Worm (Caenorhabditis elegans) whole organism, young adult: Measurements from ENCODE around the gene F09G8.7.

Experiments used
- B0336.3 ChIP-seq: fragments of 200-800 bp; sonication (Bioruptor generic); IDR thresholded peaks from 2 replicates; pipeline ENCODE4 v1.3.6; 2022; ENCODE audit warnings: missing genetic modification characterization, missing compliant biosample characterization
- lsy-27 ChIP-seq: sonication (generic microtip); optimal IDR thresholded peaks from 2 replicates; lab custom pipeline; 2017; ENCODE audit warnings: missing genetic modification characterization, mild to moderate bottlenecking, missing compliant biosample characterization, antibody characterized with exemption, missing genotype, borderline replicate concordance; ENCODE audit not compliant: insufficient read depth
- pha-4 ChIP-seq: fragments of 150-350 bp; sonication (generic microtip); optimal IDR thresholded peaks from 2 replicates; lab custom pipeline; 2014; ENCODE audit warnings: missing biosample characterization, missing genetic modification reagents, missing genetic modification characterization
- unc-62 ChIP-seq: fragments of 150-350 bp; optimal IDR thresholded peaks from 2 replicates; lab custom pipeline; 2014; ENCODE audit warnings: missing biosample characterization, missing genetic modification reagents, missing genetic modification characterization

DNA sequence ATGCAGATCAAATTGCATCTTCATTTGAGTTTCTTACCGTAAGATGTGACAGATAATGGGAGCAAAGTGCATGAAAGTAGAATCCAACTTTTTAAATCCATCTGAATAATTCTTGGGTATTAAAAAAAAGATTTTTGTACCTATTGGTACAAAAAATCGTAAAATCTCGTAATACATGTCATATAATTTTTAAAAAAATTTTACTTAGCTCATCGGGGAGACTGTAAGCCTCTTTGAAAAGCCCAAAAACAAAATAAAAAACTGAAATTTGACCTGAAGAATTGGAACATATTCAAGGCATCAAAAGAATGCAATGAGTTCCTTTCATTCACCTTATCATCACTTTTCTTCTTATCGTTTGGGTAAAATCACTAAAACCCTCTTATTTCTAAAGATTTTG, 7.7 kb upstream of the F09G8.7 start, which contains the start of gene clec-160:
- TF ChIP-seq lsy-27, result no peak
- no peak for TF ChIP-seq B0336.3 (GFP tag; lab: Robert Waterston, UW)
- TF ChIP-seq pha-4 (tag; lab: Kevin White, UChicago), result no peak
- no peak for TF ChIP-seq unc-62 (GFP tag; lab: Kevin White, UChicago)
